Worm (Caenorhabditis elegans) whole organism, L4 larva: ENCODE measurements around the gene vnut-1.

Source experiments
- D1046.2 ChIP-seq: fragments of 200-800 bp; sonication (Bioruptor generic); IDR thresholded peaks from 2 replicates; pipeline ENCODE4 v1.3.6; 2022; ENCODE audit warnings: missing genetic modification characterization, missing compliant biosample characterization
- T26A8.4 ChIP-seq: fragments of 200-800 bp; sonication (Bioruptor generic); IDR thresholded peaks from 2 replicates; pipeline ENCODE4 v1.3.6; 2022; ENCODE audit warnings: missing genetic modification characterization, missing compliant biosample characterization
- Y105C5A.15 ChIP-seq: fragments of 200-800 bp; sonication (Bioruptor generic); IDR thresholded peaks from 2 replicates; pipeline ENCODE4 v1.3.6; 2022; ENCODE audit warnings: missing genetic modification characterization, missing compliant biosample characterization
- Y5F2A.4 ChIP-seq: fragments of 200-800 bp; sonication (Bioruptor generic); optimal IDR thresholded peaks from 2 replicates; lab custom pipeline; 2018; ENCODE audit warnings: mild to moderate bottlenecking, missing genetic modification characterization, missing compliant biosample characterization
- ZK337.2 ChIP-seq: fragments of 200-800 bp; sonication (Bioruptor generic); IDR thresholded peaks from 2 replicates; pipeline ENCODE4 v1.3.6; 2022; ENCODE audit warnings: missing genetic modification reagents, missing genetic modification characterization, missing compliant biosample characterization
- aly-2 ChIP-seq: sonication (generic microtip); optimal IDR thresholded peaks from 2 replicates; lab custom pipeline; 2018; ENCODE audit warnings: missing biosample characterization, missing genetic modification characterization
- ama-1 ChIP-seq: fragments of 150-350 bp; optimal IDR thresholded peaks from 2 replicates; lab custom pipeline; 2014; ENCODE audit warnings: inconsistent platforms, mixed read lengths
- attf-4 ChIP-seq: sonication (generic microtip); optimal IDR thresholded peaks from 3 replicates; lab custom pipeline; 2017; ENCODE audit warnings: missing biosample characterization, missing genetic modification characterization
- ceh-20 ChIP-seq: fragments of 200-800 bp; sonication (Bioruptor generic); IDR thresholded peaks from 2 replicates; pipeline ENCODE4 v1.3.6; 2022; ENCODE audit warnings: missing genetic modification reagents, missing genetic modification characterization, missing compliant biosample characterization
- ceh-28 ChIP-seq: fragments of 150-350 bp; optimal IDR thresholded peaks from 2 replicates; lab custom pipeline; 2014; ENCODE audit warnings: missing biosample characterization, missing genetic modification reagents, missing genetic modification characterization
- ceh-32 ChIP-seq: sonication (generic microtip); optimal IDR thresholded peaks from 2 replicates; lab custom pipeline; 2016; ENCODE audit warnings: mild to moderate bottlenecking, missing genetic modification characterization, missing compliant biosample characterization; ENCODE audit not compliant: poor library complexity
- ces-1 ChIP-seq: fragments of 150-350 bp; sonication (generic microtip); optimal IDR thresholded peaks from 4 replicates; lab custom pipeline; 2014; ENCODE audit warnings: missing biosample characterization, missing genetic modification reagents, missing genetic modification characterization
- cey-2 ChIP-seq: sonication (generic microtip); optimal IDR thresholded peaks from 3 replicates; lab custom pipeline; 2017; ENCODE audit warnings: missing genetic modification characterization, mild to moderate bottlenecking, missing compliant biosample characterization, antibody characterized with exemption, borderline replicate concordance; ENCODE audit not compliant: insufficient read depth
- daf-19 ChIP-seq: fragments of 200-800 bp; sonication (Bioruptor generic); conservative IDR thresholded peaks from 2 replicates; pipeline ENCODE4 v1.3.6; 2022; ENCODE audit warnings: missing genetic modification characterization, missing compliant biosample characterization
- daf-8 ChIP-seq: fragments of 200-800 bp; sonication (Bioruptor generic); IDR thresholded peaks from 2 replicates; pipeline ENCODE4 v1.3.6; 2022; ENCODE audit warnings: missing genetic modification characterization, missing compliant biosample characterization
- dpl-1 ChIP-seq: fragments of 150-350 bp; optimal IDR thresholded peaks from 2 replicates; lab custom pipeline; 2014; ENCODE audit warnings: missing biosample characterization, missing genetic modification reagents, missing genetic modification characterization
- dve-1 ChIP-seq: sonication (generic microtip); optimal IDR thresholded peaks from 2 replicates; lab custom pipeline; 2017; ENCODE audit warnings: antibody characterized with exemption, mild to moderate bottlenecking, missing genetic modification characterization, missing compliant biosample characterization; ENCODE audit not compliant: insufficient read depth
- egl-27 ChIP-seq: sonication (generic microtip); optimal IDR thresholded peaks from 3 replicates; lab custom pipeline; 2017; ENCODE audit warnings: missing biosample characterization, missing genetic modification reagents, missing genetic modification characterization
- fos-1 ChIP-seq: fragments of 150-350 bp; optimal IDR thresholded peaks from 2 replicates; lab custom pipeline; 2014; ENCODE audit warnings: missing biosample characterization, missing genetic modification characterization
- gei-8 ChIP-seq: fragments of 200-800 bp; sonication (Bioruptor generic); optimal IDR thresholded peaks from 2 replicates; lab custom pipeline; 2018; ENCODE audit warnings: mild to moderate bottlenecking, missing genetic modification characterization, missing compliant biosample characterization
- hlh-11 ChIP-seq: fragments of 200-800 bp; sonication (Bioruptor generic); optimal IDR thresholded peaks from 2 replicates; lab custom pipeline; 2018; ENCODE audit warnings: mild to moderate bottlenecking, missing genetic modification characterization, missing compliant biosample characterization
- hlh-30 ChIP-seq: sonication (generic microtip); optimal IDR thresholded peaks from 2 replicates; lab custom pipeline; 2017; ENCODE audit warnings: antibody characterized with exemption, mild to moderate bottlenecking, missing genetic modification characterization, missing compliant biosample characterization; ENCODE audit not compliant: insufficient read depth
- lim-7 ChIP-seq: fragments of 200-800 bp; sonication (Bioruptor generic); IDR thresholded peaks from 2 replicates; pipeline ENCODE4 v1.3.6; 2022; ENCODE audit warnings: missing genetic modification characterization, missing compliant biosample characterization
- lin-1 ChIP-seq: fragments of 200-800 bp; sonication (Bioruptor generic); IDR thresholded peaks from 2 replicates; pipeline ENCODE4 v1.3.6; 2022; ENCODE audit warnings: missing genetic modification reagents, missing genetic modification characterization, missing compliant biosample characterization
- lin-13 ChIP-seq: fragments of 150-350 bp; optimal IDR thresholded peaks from 2 replicates; lab custom pipeline; 2014; ENCODE audit warnings: missing biosample characterization, missing genetic modification reagents, missing genetic modification characterization
- lin-15B ChIP-seq: fragments of 150-350 bp; sonication (generic microtip); optimal IDR thresholded peaks from 3 replicates; lab custom pipeline; 2014; ENCODE audit warnings: missing biosample characterization, missing genetic modification characterization
- madf-5 ChIP-seq, 2 experiments: fragments of 200-800 bp; sonication (Bioruptor generic); IDR thresholded peaks; 2 replicates each; pipeline ENCODE4 v1.3.6; 2022; ENCODE audit warnings: missing compliant biosample characterization in 2 of 2, missing genetic modification characterization in 2 of 2
- madf-9 ChIP-seq: fragments of 200-800 bp; sonication (Bioruptor generic); conservative IDR thresholded peaks from 2 replicates; pipeline ENCODE4 v1.3.6; 2022; ENCODE audit warnings: missing genetic modification reagents, missing genetic modification characterization, missing compliant biosample characterization
- mdl-1 ChIP-seq, 2 experiments: fragments of 150-350 bp in 1 of 2; sonication (generic microtip) in 1 of 2; optimal IDR thresholded peaks; 2 replicates each; lab custom pipeline; 2014 to 2017; ENCODE audit warnings: missing biosample characterization in 2 of 2, missing genetic modification characterization in 2 of 2
- mep-1 ChIP-seq: fragments of 150-350 bp; sonication (generic microtip); optimal IDR thresholded peaks from 3 replicates; lab custom pipeline; 2014; ENCODE audit warnings: missing biosample characterization, missing genetic modification characterization
- mes-2 ChIP-seq: sonication (generic microtip); optimal IDR thresholded peaks from 2 replicates; lab custom pipeline; 2016; ENCODE audit warnings: missing genotype, mild to moderate bottlenecking, missing genetic modification characterization, missing compliant biosample characterization; ENCODE audit not compliant: poor library complexity, severe bottlenecking
- mxl-2 ChIP-seq: fragments of 200-800 bp; sonication (Bioruptor generic); conservative IDR thresholded peaks from 2 replicates; pipeline ENCODE4 v1.3.6; 2022; ENCODE audit warnings: missing genetic modification reagents, missing genetic modification characterization, missing compliant biosample characterization
- nhr-10 ChIP-seq: fragments of 150-350 bp; optimal IDR thresholded peaks from 2 replicates; lab custom pipeline; 2014; ENCODE audit warnings: missing biosample characterization, missing genetic modification characterization
- nhr-111 ChIP-seq: fragments of 200-800 bp; sonication (Bioruptor generic); optimal IDR thresholded peaks from 2 replicates; lab custom pipeline; 2018; ENCODE audit warnings: mild to moderate bottlenecking, missing genetic modification characterization, missing compliant biosample characterization
- nhr-48 ChIP-seq: sonication (generic microtip); optimal IDR thresholded peaks from 2 replicates; lab custom pipeline; 2016; ENCODE audit warnings: mild to moderate bottlenecking, missing genetic modification characterization, missing compliant biosample characterization
- nhr-6 ChIP-seq: fragments of 150-350 bp; optimal IDR thresholded peaks from 2 replicates; lab custom pipeline; 2014; ENCODE audit warnings: missing biosample characterization, missing genetic modification characterization
- nhr-77 ChIP-seq: fragments of 150-350 bp; optimal IDR thresholded peaks from 2 replicates; lab custom pipeline; 2014; ENCODE audit warnings: missing biosample characterization, missing genetic modification characterization
- php-3 ChIP-seq: fragments of 200-800 bp; sonication (Bioruptor generic); IDR thresholded peaks from 2 replicates; pipeline ENCODE4 v1.3.6; 2022; ENCODE audit warnings: missing genetic modification reagents, missing genetic modification characterization, missing compliant biosample characterization
- pqm-1 ChIP-seq: sonication (generic microtip); optimal IDR thresholded peaks from 2 replicates; lab custom pipeline; 2017; ENCODE audit warnings: missing biosample characterization, missing genetic modification characterization
- saeg-2 ChIP-seq: fragments of 200-800 bp; sonication (Bioruptor generic); IDR thresholded peaks from 2 replicates; pipeline ENCODE4 v1.3.6; 2022; ENCODE audit warnings: missing genetic modification reagents, missing genetic modification characterization, missing compliant biosample characterization
- set-16 ChIP-seq: fragments of 200-800 bp; sonication (Bioruptor generic); IDR thresholded peaks from 2 replicates; pipeline ENCODE4 v1.3.6; 2022; ENCODE audit warnings: missing genetic modification reagents, missing genetic modification characterization, missing compliant biosample characterization
- snpc-1.2 ChIP-seq: fragments of 200-800 bp; sonication (Bioruptor generic); IDR thresholded peaks from 2 replicates; pipeline ENCODE4 v1.3.6; 2022; ENCODE audit warnings: missing genetic modification reagents, missing genetic modification characterization, missing compliant biosample characterization
- snpc-4 ChIP-seq: fragments of 150-350 bp; optimal IDR thresholded peaks from 2 replicates; lab custom pipeline; 2014; ENCODE audit warnings: missing biosample characterization, missing genetic modification characterization
- spr-1 ChIP-seq: sonication (generic microtip); optimal IDR thresholded peaks from 2 replicates; lab custom pipeline; 2016; ENCODE audit warnings: mild to moderate bottlenecking, missing genetic modification characterization, missing compliant biosample characterization
- spr-3 ChIP-seq: fragments of 200-800 bp; sonication (Bioruptor generic); optimal IDR thresholded peaks from 2 replicates; lab custom pipeline; 2018; ENCODE audit warnings: mild to moderate bottlenecking, missing genetic modification characterization, missing compliant biosample characterization
- unc-39 ChIP-seq: sonication (generic microtip); optimal IDR thresholded peaks from 2 replicates; lab custom pipeline; 2017; ENCODE audit warnings: missing biosample characterization, missing genetic modification characterization
- unc-62 ChIP-seq, 3 experiments: fragments of 150-350 bp in 1 of 3; sonication (generic microtip); optimal IDR thresholded peaks in 2 of 3; peaks in 1 of 3; 1 replicate in 1 of 3; 2 replicates in 2 of 3; lab custom pipeline; 2014 to 2017; ENCODE audit warnings: missing biosample characterization in 3 of 3, missing genetic modification characterization in 3 of 3, missing genetic modification reagents in 3 of 3, missing genotype in 1 of 3
- vab-7 ChIP-seq: fragments of 200-800 bp; sonication (Bioruptor generic); IDR thresholded peaks from 2 replicates; pipeline ENCODE4 v1.3.6; 2022; ENCODE audit warnings: missing genetic modification reagents, missing genetic modification characterization, missing compliant biosample characterization
- zfp-2 ChIP-seq: sonication (generic microtip); optimal IDR thresholded peaks from 2 replicates; lab custom pipeline; 2016; ENCODE audit warnings: mild to moderate bottlenecking, missing genetic modification characterization, missing compliant biosample characterization
- zfp-3 ChIP-seq: fragments of 200-800 bp; sonication (Bioruptor generic); conservative IDR thresholded peaks from 2 replicates; pipeline ENCODE4 v1.3.6; 2022; ENCODE audit warnings: missing genetic modification reagents, missing genetic modification characterization, missing compliant biosample characterization

Gene vnut-1

ce11 chrII:14496809-14497208 is 7.2 kb downstream of the vnut-1 start (continued):
- TF ChIP-seq vab-7 (GFP tag; lab: Robert Waterston, UW) (peak; percentile 91), dve-1 (tag; lab: Kevin White, UChicago) (peak; percentile 90), nhr-111 (GFP tag; lab: Kevin White, UChicago) (peak; percentile 83), cey-2 (peak; percentile 26), mdl-1 (tag; optimal IDR thresholded peaks at IDR 0.05; lab: Kevin White, UChicago) (peak in 1 of 2 experiments; percentile 48), fos-1 (tag; lab: Kevin White, UChicago) (no peak), madf-5 (GFP tag; IDR thresholded peaks at IDR 0.05; lab: Robert Waterston, UW) (peak; percentile 78 to 88; a peak in 2 of 4 replicates), ces-1 (no peak), hlh-11 (peak; percentile 80), nhr-10 (tag; lab: Kevin White, UChicago) (peak; percentile 63), hlh-30 (peak; percentile 81), mep-1 (tag; lab: Kevin White, UChicago) (peak; percentile 83), ceh-20 (GFP tag; lab: Robert Waterston, UW) (peak; percentile 78), Y105C5A.15 (peak; percentile 86), set-16 (GFP tag; lab: Robert Waterston, UW) (peak; percentile 24; the same call in 1 of the 2 replicates), zfp-3 (GFP tag; lab: Robert Waterston, UW) (peak; percentile 86), mes-2 (peak; percentile 92), snpc-4 (tag; lab: Kevin White, UChicago) (peak; percentile 66), saeg-2 (0 out of 2 replicates have a peak, but pooled peaks have one; percentile 67), nhr-77 (tag; lab: Kevin White, UChicago) (peak; percentile 96), pqm-1 (tag; lab: Kevin White, UChicago) (peak; percentile 32), spr-3 (GFP tag; lab: Kevin White, UChicago) (peak; percentile 83), snpc-1.2 (GFP tag; lab: Robert Waterston, UW) (peak; percentile 81), ceh-32 (tag; lab: Kevin White, UChicago) (no peak), daf-19 (GFP tag; lab: Robert Waterston, UW) (peak; percentile 95), unc-62 (GFP tag; optimal IDR thresholded peaks at IDR 0.05 in 1 of 2; lab: Kevin White, UChicago) (peak in 1 of 2 experiments; percentile 93), unc-62 (tag; optimal IDR thresholded peaks at IDR 0.05; lab: Kevin White, UChicago) (no peak), ama-1 (lab: Kevin White, UChicago) (no peak), php-3 (GFP tag; lab: Robert Waterston, UW) (peak; percentile 71), dpl-1 (peak; percentile 68), lin-13 (peak; percentile 46), lim-7 (GFP tag; lab: Robert Waterston, UW) (peak; percentile 97), gei-8 (GFP tag; lab: Kevin White, UChicago) (peak; percentile 89), ZK337.2 (GFP tag; lab: Robert Waterston, UW) (peak; percentile 75), zfp-2 (peak; percentile 69), daf-8 (GFP tag; lab: Robert Waterston, UW) (0 out of 2 replicates have a peak, but pooled peaks have one; percentile 58), D1046.2 (GFP tag; lab: Robert Waterston, UW) (peak; percentile 87), aly-2 (no peak), nhr-6 (tag; lab: Kevin White, UChicago) (peak; percentile 75), unc-39 (tag; lab: Kevin White, UChicago) (no peak), lin-1 (GFP tag; lab: Robert Waterston, UW) (peak; percentile 87), attf-4 (tag; lab: Kevin White, UChicago) (peak; percentile 41), lin-15B (tag; lab: Kevin White, UChicago) (no peak), mxl-2 (GFP tag; lab: Robert Waterston, UW) (peak; percentile 60), spr-1 (peak; percentile 87), T26A8.4 (GFP tag; lab: Robert Waterston, UW) (peak; percentile 88), Y5F2A.4 (peak; percentile 76), ceh-28 (tag; lab: Kevin White, UChicago) (no peak), madf-9 (GFP tag; lab: Robert Waterston, UW) (peak; percentile 79), egl-27 (tag; lab: Kevin White, UChicago) (no peak), nhr-48 (peak; percentile 87)
